Worm (Caenorhabditis elegans) whole organism, late embryonic: ENCODE results near the gene Y49F6B.14.

Experiments
- C38D4.7 ChIP-seq: fragments of 200-800 bp; sonication (Bioruptor generic); optimal IDR thresholded peaks from 2 replicates; lab custom pipeline; 2018; ENCODE audit warnings: mild to moderate bottlenecking, missing genetic modification characterization, moderate library complexity, missing compliant biosample characterization
- K02D7.2 ChIP-seq: sonication (generic microtip); optimal IDR thresholded peaks from 2 replicates; lab custom pipeline; 2017; ENCODE audit warnings: mild to moderate bottlenecking, missing genetic modification characterization, missing compliant biosample characterization
- T23F11.4 ChIP-seq: fragments of 200-800 bp; sonication (Bioruptor generic); optimal IDR thresholded peaks from 2 replicates; lab custom pipeline; 2018; ENCODE audit warnings: mild to moderate bottlenecking, missing genetic modification characterization, missing compliant biosample characterization
- ama-1 ChIP-seq: fragments of 150-350 bp; optimal IDR thresholded peaks from 2 replicates; lab custom pipeline; 2014
- ceh-14 ChIP-seq: sonication (generic microtip); optimal IDR thresholded peaks from 2 replicates; lab custom pipeline; 2016; ENCODE audit warnings: missing genotype, missing genetic modification characterization, missing compliant biosample characterization
- ceh-18 ChIP-seq: sonication (generic microtip); optimal IDR thresholded peaks from 2 replicates; lab custom pipeline; 2016; ENCODE audit warnings: missing genetic modification characterization, missing compliant biosample characterization
- ceh-19 ChIP-seq: fragments of 200-800 bp; sonication (Bioruptor generic); optimal IDR thresholded peaks from 2 replicates; lab custom pipeline; 2018; ENCODE audit warnings: mild to moderate bottlenecking, missing genetic modification characterization, missing compliant biosample characterization
- ceh-2 ChIP-seq: sonication (generic microtip); optimal IDR thresholded peaks from 2 replicates; lab custom pipeline; 2016; ENCODE audit warnings: missing genotype, missing genetic modification characterization, missing compliant biosample characterization
- ceh-22 ChIP-seq: sonication (generic microtip); optimal IDR thresholded peaks from 2 replicates; lab custom pipeline; 2017; ENCODE audit warnings: missing biosample characterization, missing genetic modification characterization
- ceh-24 ChIP-seq: sonication (generic microtip); optimal IDR thresholded peaks from 2 replicates; lab custom pipeline; 2016; ENCODE audit warnings: mild to moderate bottlenecking, missing genetic modification characterization, missing compliant biosample characterization
- ceh-30 ChIP-seq: fragments of 150-350 bp; optimal IDR thresholded peaks from 2 replicates; lab custom pipeline; 2014; ENCODE audit warnings: missing biosample characterization, missing genetic modification characterization
- ceh-45 ChIP-seq: fragments of 200-800 bp; sonication (Bioruptor generic); IDR thresholded peaks from 2 replicates; pipeline ENCODE4 v1.3.6; 2022; ENCODE audit warnings: missing genetic modification reagents, missing genetic modification characterization, missing compliant biosample characterization
- ceh-48 ChIP-seq: sonication (generic microtip); optimal IDR thresholded peaks from 2 replicates; lab custom pipeline; 2016; ENCODE audit warnings: missing genetic modification characterization, inconsistent platforms, missing compliant biosample characterization
- ceh-6 ChIP-seq: fragments of 200-800 bp; sonication (Bioruptor generic); optimal IDR thresholded peaks from 2 replicates; lab custom pipeline; 2018; ENCODE audit warnings: mild to moderate bottlenecking, missing genetic modification characterization, missing compliant biosample characterization
- dmd-4 ChIP-seq: sonication (generic microtip); optimal IDR thresholded peaks from 2 replicates; lab custom pipeline; 2016; ENCODE audit warnings: borderline replicate concordance, missing genetic modification characterization, missing compliant biosample characterization
- dve-1 ChIP-seq: sonication (generic microtip); optimal IDR thresholded peaks from 2 replicates; lab custom pipeline; 2017; ENCODE audit warnings: antibody characterized with exemption, mild to moderate bottlenecking, missing genetic modification characterization, missing compliant biosample characterization
- elt-4 ChIP-seq: sonication (generic microtip); optimal IDR thresholded peaks from 2 replicates; lab custom pipeline; 2016; ENCODE audit warnings: missing genetic modification characterization, missing compliant biosample characterization
- eyg-1 ChIP-seq: sonication (generic microtip); optimal IDR thresholded peaks from 2 replicates; lab custom pipeline; 2016; ENCODE audit warnings: missing genotype, missing genetic modification characterization, missing compliant biosample characterization
- fkh-10 ChIP-seq: fragments of 150-350 bp; optimal IDR thresholded peaks from 2 replicates; lab custom pipeline; 2014; ENCODE audit warnings: missing biosample characterization, missing genetic modification reagents, missing genetic modification characterization
- fkh-6 ChIP-seq: sonication (generic microtip); optimal IDR thresholded peaks from 2 replicates; lab custom pipeline; 2016; ENCODE audit warnings: missing genetic modification characterization, missing compliant biosample characterization
- gmeb-2 ChIP-seq: sonication (generic microtip); optimal IDR thresholded peaks from 2 replicates; lab custom pipeline; 2016; ENCODE audit warnings: missing genetic modification characterization, inconsistent platforms, missing compliant biosample characterization
- hlh-13 ChIP-seq: fragments of 200-800 bp; sonication (Bioruptor generic); optimal IDR thresholded peaks from 2 replicates; lab custom pipeline; 2018; ENCODE audit warnings: mild to moderate bottlenecking, missing genetic modification characterization, missing compliant biosample characterization
- hlh-30 ChIP-seq: sonication (generic microtip); optimal IDR thresholded peaks from 2 replicates; lab custom pipeline; 2017; ENCODE audit warnings: antibody characterized with exemption, missing genetic modification characterization, missing compliant biosample characterization; ENCODE audit not compliant: insufficient read depth
- hlh-8 ChIP-seq: sonication (generic microtip); optimal IDR thresholded peaks from 2 replicates; lab custom pipeline; 2016; ENCODE audit warnings: missing genotype, missing genetic modification characterization, missing compliant biosample characterization
- lim-6 ChIP-seq: sonication (generic microtip); optimal IDR thresholded peaks from 2 replicates; lab custom pipeline; 2016; ENCODE audit warnings: missing genetic modification characterization, missing compliant biosample characterization
- lin-11 ChIP-seq: fragments of 200-800 bp; sonication (Bioruptor generic); optimal IDR thresholded peaks from 2 replicates; lab custom pipeline; 2018; ENCODE audit warnings: mild to moderate bottlenecking, missing genetic modification characterization, missing compliant biosample characterization
- madf-2 ChIP-seq: sonication (generic microtip); optimal IDR thresholded peaks from 2 replicates; lab custom pipeline; 2017; ENCODE audit warnings: missing genetic modification characterization, missing compliant biosample characterization
- mec-3 ChIP-seq: sonication (generic microtip); optimal IDR thresholded peaks from 2 replicates; lab custom pipeline; 2016; ENCODE audit warnings: borderline replicate concordance, missing genetic modification characterization, missing compliant biosample characterization
- nhr-11 ChIP-seq: fragments of 150-350 bp; optimal IDR thresholded peaks from 2 replicates; lab custom pipeline; 2014; ENCODE audit warnings: missing biosample characterization, missing genetic modification characterization
- nhr-232 ChIP-seq: sonication (generic microtip); optimal IDR thresholded peaks from 2 replicates; lab custom pipeline; 2016; ENCODE audit warnings: missing genetic modification characterization, missing compliant biosample characterization
- npax-4 ChIP-seq: sonication (generic microtip); optimal IDR thresholded peaks from 2 replicates; lab custom pipeline; 2016; ENCODE audit warnings: missing genetic modification characterization, missing compliant biosample characterization
- odd-2 ChIP-seq: sonication (generic microtip); optimal IDR thresholded peaks from 2 replicates; lab custom pipeline; 2017; ENCODE audit warnings: antibody characterized with exemption, mild to moderate bottlenecking, missing genetic modification characterization, missing compliant biosample characterization
- pat-9 ChIP-seq: fragments of 200-800 bp; sonication (Bioruptor generic); optimal IDR thresholded peaks from 2 replicates; lab custom pipeline; 2018; ENCODE audit warnings: mild to moderate bottlenecking, missing genetic modification characterization, moderate library complexity, missing compliant biosample characterization
- pha-2 ChIP-seq: sonication (generic microtip); optimal IDR thresholded peaks from 2 replicates; lab custom pipeline; 2017; ENCODE audit warnings: mild to moderate bottlenecking, missing genetic modification characterization, missing compliant biosample characterization
- pha-4 ChIP-seq: fragments of 150-350 bp; optimal IDR thresholded peaks from 2 replicates; lab custom pipeline; 2018; ENCODE audit warnings: missing biosample characterization, missing genetic modification reagents, missing genetic modification characterization
- pqm-1 ChIP-seq: sonication (generic microtip); optimal IDR thresholded peaks from 2 replicates; lab custom pipeline; 2016; ENCODE audit warnings: missing genetic modification characterization, missing compliant biosample characterization
- pros-1 ChIP-seq: fragments of 150-350 bp; optimal IDR thresholded peaks from 2 replicates; lab custom pipeline; 2014; ENCODE audit warnings: missing biosample characterization, missing genetic modification reagents, missing genetic modification characterization
- ref-2 ChIP-seq: sonication (generic microtip); optimal IDR thresholded peaks from 2 replicates; lab custom pipeline; 2016; ENCODE audit warnings: missing genetic modification characterization, missing compliant biosample characterization
- rnt-1 ChIP-seq: sonication (generic microtip); optimal IDR thresholded peaks from 2 replicates; lab custom pipeline; 2016; ENCODE audit warnings: missing genetic modification characterization, missing compliant biosample characterization
- sox-4 ChIP-seq: sonication (generic microtip); optimal IDR thresholded peaks from 2 replicates; lab custom pipeline; 2017; ENCODE audit warnings: mild to moderate bottlenecking, missing genetic modification characterization, inconsistent platforms, missing compliant biosample characterization
- syd-9 ChIP-seq: sonication (generic microtip); optimal IDR thresholded peaks from 2 replicates; lab custom pipeline; 2016; ENCODE audit warnings: mild to moderate bottlenecking, missing genetic modification characterization, moderate library complexity, missing compliant biosample characterization
- tbx-2 ChIP-seq: sonication (generic microtip); optimal IDR thresholded peaks from 2 replicates; lab custom pipeline; 2016; ENCODE audit warnings: missing genetic modification characterization, missing compliant biosample characterization
- unc-86 ChIP-seq: sonication (generic microtip); optimal IDR thresholded peaks from 2 replicates; lab custom pipeline; 2016; ENCODE audit warnings: missing genetic modification characterization, missing compliant biosample characterization
- zip-5 ChIP-seq: sonication (generic microtip); optimal IDR thresholded peaks from 2 replicates; lab custom pipeline; 2016; ENCODE audit warnings: missing genetic modification characterization, missing compliant biosample characterization
- ztf-16 ChIP-seq: sonication (generic microtip); optimal IDR thresholded peaks from 2 replicates; lab custom pipeline; 2017; ENCODE audit warnings: missing genetic modification characterization, missing compliant biosample characterization

Y49F6B.14 gene

ce11 chrII:3518961-3519544, 3.8 kb upstream of the Y49F6B.14 start, which contains the start of gene clec-126 (continued):
- TF ChIP-seq sox-4 (tag; lab: Kevin White, UChicago) (peak; percentile 65), syd-9 (peak; percentile 53), unc-86 (tag; lab: Kevin White, UChicago) (peak; percentile 69), fkh-10 (GFP tag; lab: Kevin White, UChicago) (no peak), pros-1 (tag; lab: Kevin White, UChicago) (no peak), ceh-19 (GFP tag; lab: Kevin White, UChicago) (peak; percentile 68), tbx-2 (tag; lab: Kevin White, UChicago) (peak; percentile 76), ztf-16 (tag; lab: Kevin White, UChicago) (peak; percentile 45), dmd-4 (tag; lab: Kevin White, UChicago) (peak; percentile 62), ceh-45 (GFP tag; lab: Robert Waterston, UW) (0 out of 2 replicates have a peak, but pooled peaks have one; percentile 7), ceh-22 (tag; lab: Kevin White, UChicago) (no peak), fkh-6 (tag; lab: Kevin White, UChicago) (peak; percentile 76), ceh-48 (tag; lab: Kevin White, UChicago) (peak; percentile 53), pha-4 (tag; lab: Kevin White, UChicago) (no peak), lin-11 (tag; lab: Kevin White, UChicago) (peak; percentile 64), ceh-14 (tag; lab: Kevin White, UChicago) (peak; percentile 77), mec-3 (tag; lab: Kevin White, UChicago) (peak; percentile 0), zip-5 (tag; lab: Kevin White, UChicago) (peak; percentile 65), pat-9 (peak; percentile 68), T23F11.4 (GFP tag; lab: Kevin White, UChicago) (peak; percentile 1), nhr-11 (tag; lab: Kevin White, UChicago) (no peak), ceh-2 (tag; lab: Kevin White, UChicago) (peak; percentile 67), pha-2 (tag; lab: Kevin White, UChicago) (peak; percentile 67), hlh-30 (tag; lab: Kevin White, UChicago) (peak; percentile 43), ama-1 (lab: Kevin White, UChicago) (no peak), ceh-24 (tag; lab: Kevin White, UChicago) (no peak), ceh-6 (GFP tag; lab: Kevin White, UChicago) (peak; percentile 77), odd-2 (tag; lab: Kevin White, UChicago) (peak; percentile 58), eyg-1 (tag; lab: Kevin White, UChicago) (peak; percentile 81), C38D4.7 (GFP tag; lab: Kevin White, UChicago) (peak; percentile 75), madf-2 (tag; lab: Kevin White, UChicago) (peak; percentile 77), elt-4 (tag; lab: Kevin White, UChicago) (peak; percentile 9), hlh-13 (GFP tag; lab: Kevin White, UChicago) (peak; percentile 54), nhr-232 (tag; lab: Kevin White, UChicago) (peak; percentile 72), pqm-1 (tag; lab: Kevin White, UChicago) (peak; percentile 80)

DNA sequence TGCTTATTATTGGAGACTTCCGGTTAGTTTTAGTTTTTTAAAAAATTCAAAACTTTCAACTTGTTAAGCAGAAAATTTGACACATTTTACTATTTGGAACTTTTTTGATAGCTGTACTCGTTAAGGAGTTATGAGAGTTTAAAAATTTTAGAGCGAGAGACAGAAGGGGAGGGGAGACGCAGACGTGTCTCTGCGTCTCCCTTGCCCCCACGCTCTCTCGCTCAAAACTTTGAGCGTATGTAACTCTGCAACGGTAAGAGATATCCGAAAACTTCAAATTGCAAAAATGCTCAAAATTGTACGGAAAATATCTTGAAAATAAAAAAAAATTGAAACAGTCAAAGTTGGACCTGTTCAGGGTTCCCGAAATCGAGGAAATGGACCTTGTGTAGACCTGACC, 891 bp upstream of the Y49F6B.14 start:
- TF ChIP-seq npax-4 (no peak), ceh-2 (tag; lab: Kevin White, UChicago) (no peak), dmd-4 (tag; lab: Kevin White, UChicago) (no peak), fkh-6 (tag; lab: Kevin White, UChicago) (no peak), pat-9 (no peak), ref-2 (tag; lab: Kevin White, UChicago) (no peak), hlh-30 (tag; lab: Kevin White, UChicago) (no peak)

- TF ChIP-seq ceh-18 (tag; lab: Kevin White, UChicago), result no peak
- TF ChIP-seq lim-6, result no peak
- no peak for TF ChIP-seq ceh-30 (tag; lab: Kevin White, UChicago)
- no peak for TF ChIP-seq ceh-48 (tag; lab: Kevin White, UChicago)
- no peak for TF ChIP-seq rnt-1 (tag; lab: Kevin White, UChicago)
- no peak for TF ChIP-seq ceh-14 (tag; lab: Kevin White, UChicago)
- no peak for TF ChIP-seq K02D7.2 (tag; lab: Kevin White, UChicago)
- no peak for TF ChIP-seq fkh-10 (GFP tag; lab: Kevin White, UChicago)
- TF ChIP-seq npax-4, result no peak
- TF ChIP-seq nhr-11 (tag; lab: Kevin White, UChicago), result no peak
- TF ChIP-seq gmeb-2 (tag; lab: Kevin White, UChicago), result no peak
- no peak for TF ChIP-seq pha-4 (tag; lab: Kevin White, UChicago)
- TF ChIP-seq zip-5 (tag; lab: Kevin White, UChicago), result no peak
- no peak for TF ChIP-seq dve-1 (tag; lab: Kevin White, UChicago)
- TF ChIP-seq ref-2 (tag; lab: Kevin White, UChicago), result no peak
- TF ChIP-seq lin-11 (tag; lab: Kevin White, UChicago), result no peak
- no peak for TF ChIP-seq hlh-8 (tag; lab: Kevin White, UChicago)
Measured at ce11 chrII:3514631-3515030, 653 bp downstream of the Y49F6B.14 start, which contains the start of gene srz-5. Gene srz-5 (minus strand): TSS chrII:3514731.
